Worm (Caenorhabditis elegans) whole organism, L2 larva: ENCODE data around the gene trpp-6.

Experiments used
- C34F6.9 ChIP-seq: fragments of 150-350 bp; optimal IDR thresholded peaks from 2 replicates; lab custom pipeline; 2014; ENCODE audit warnings: missing biosample characterization, missing genetic modification characterization
- F13H6.1 ChIP-seq: sonication (generic microtip); optimal IDR thresholded peaks from 2 replicates; lab custom pipeline; 2016; ENCODE audit warnings: missing genetic modification characterization, missing compliant biosample characterization
- R02D3.7 ChIP-seq: fragments of 150-350 bp; optimal IDR thresholded peaks from 2 replicates; lab custom pipeline; 2014; ENCODE audit warnings: missing biosample characterization, missing genetic modification characterization
- ZK546.5 ChIP-seq: sonication (generic microtip); optimal IDR thresholded peaks from 2 replicates; lab custom pipeline; 2017; ENCODE audit warnings: missing biosample characterization, missing genetic modification characterization
- alr-1 ChIP-seq: fragments of 150-350 bp; optimal IDR thresholded peaks from 2 replicates; lab custom pipeline; 2014; ENCODE audit warnings: missing biosample characterization, missing genetic modification characterization
- aly-2 ChIP-seq: fragments of 150-350 bp; optimal IDR thresholded peaks from 2 replicates; lab custom pipeline; 2014; ENCODE audit warnings: missing biosample characterization, missing genetic modification characterization
- ama-1 ChIP-seq: fragments of 150-350 bp; optimal IDR thresholded peaks from 2 replicates; lab custom pipeline; 2018; ENCODE audit warnings: inconsistent platforms
- ceh-16 ChIP-seq: fragments of 150-350 bp; optimal IDR thresholded peaks from 2 replicates; lab custom pipeline; 2014; ENCODE audit warnings: missing biosample characterization, missing genetic modification characterization
- ceh-82 ChIP-seq: fragments of 150-350 bp; optimal IDR thresholded peaks from 2 replicates; lab custom pipeline; 2014; ENCODE audit warnings: missing biosample characterization, missing genetic modification characterization
- crh-2 ChIP-seq: sonication (generic microtip); optimal IDR thresholded peaks from 2 replicates; lab custom pipeline; 2017; ENCODE audit warnings: missing biosample characterization, missing genetic modification characterization
- egl-27 ChIP-seq: sonication (generic microtip); optimal IDR thresholded peaks from 3 replicates; lab custom pipeline; 2017; ENCODE audit warnings: missing biosample characterization, missing genetic modification reagents, missing genetic modification characterization
- elt-1 ChIP-seq: fragments of 150-350 bp; optimal IDR thresholded peaks from 2 replicates; lab custom pipeline; 2014; ENCODE audit warnings: missing biosample characterization, missing genetic modification characterization
- elt-3 ChIP-seq: sonication (generic microtip); optimal IDR thresholded peaks from 2 replicates; lab custom pipeline; 2017; ENCODE audit warnings: missing biosample characterization, missing genetic modification characterization
- fos-1 ChIP-seq: fragments of 150-350 bp; optimal IDR thresholded peaks from 2 replicates; lab custom pipeline; 2014; ENCODE audit warnings: missing biosample characterization, missing genetic modification characterization
- gmeb-1 ChIP-seq: fragments of 150-350 bp; optimal IDR thresholded peaks from 2 replicates; lab custom pipeline; 2014; ENCODE audit warnings: missing biosample characterization, missing genetic modification characterization
- lin-11 ChIP-seq: fragments of 150-350 bp; sonication (generic microtip); optimal IDR thresholded peaks from 2 replicates; lab custom pipeline; 2014; ENCODE audit warnings: missing biosample characterization, missing genetic modification characterization, inconsistent platforms, mixed read lengths
- lin-13 ChIP-seq: fragments of 150-350 bp; optimal IDR thresholded peaks from 2 replicates; lab custom pipeline; 2014; ENCODE audit warnings: missing biosample characterization, missing genetic modification reagents, missing genetic modification characterization
- lin-39 ChIP-seq: fragments of 150-350 bp; optimal IDR thresholded peaks from 2 replicates; lab custom pipeline; 2014; ENCODE audit warnings: missing biosample characterization, missing genetic modification reagents, missing genetic modification characterization
- mab-5 ChIP-seq: fragments of 150-350 bp; optimal IDR thresholded peaks from 2 replicates; lab custom pipeline; 2014; ENCODE audit warnings: missing biosample characterization, missing genetic modification characterization
- mbf-1 ChIP-seq: sonication (generic microtip); optimal IDR thresholded peaks from 2 replicates; lab custom pipeline; 2017; ENCODE audit warnings: missing biosample characterization, missing genetic modification characterization
- mdl-1 ChIP-seq, 2 experiments: fragments of 150-350 bp in 1 of 2; sonication (generic microtip) in 1 of 2; optimal IDR thresholded peaks; 2 replicates each; lab custom pipeline; 2017; ENCODE audit warnings: missing biosample characterization in 2 of 2, missing genetic modification characterization in 2 of 2
- nhr-10 ChIP-seq: sonication (generic microtip); optimal IDR thresholded peaks from 2 replicates; lab custom pipeline; 2017; ENCODE audit warnings: missing biosample characterization, missing genetic modification characterization
- nhr-11 ChIP-seq: fragments of 150-350 bp; optimal IDR thresholded peaks from 2 replicates; lab custom pipeline; 2014; ENCODE audit warnings: missing biosample characterization, missing genetic modification characterization
- nhr-12 ChIP-seq: fragments of 150-350 bp; optimal IDR thresholded peaks from 2 replicates; lab custom pipeline; 2014; ENCODE audit warnings: missing biosample characterization, missing genetic modification characterization
- nhr-129 ChIP-seq: fragments of 150-350 bp; optimal IDR thresholded peaks from 2 replicates; lab custom pipeline; 2014; ENCODE audit warnings: missing biosample characterization, missing genetic modification characterization
- nhr-21 ChIP-seq: fragments of 150-350 bp; optimal IDR thresholded peaks from 2 replicates; lab custom pipeline; 2014; ENCODE audit warnings: missing biosample characterization, missing genetic modification characterization
- nhr-23 ChIP-seq: fragments of 150-350 bp; optimal IDR thresholded peaks from 2 replicates; lab custom pipeline; 2014; ENCODE audit warnings: missing biosample characterization, missing genetic modification reagents, missing genetic modification characterization
- nhr-237 ChIP-seq: fragments of 150-350 bp; optimal IDR thresholded peaks from 2 replicates; lab custom pipeline; 2014; ENCODE audit warnings: missing biosample characterization, missing genetic modification characterization
- nhr-25 ChIP-seq: fragments of 150-350 bp; sonication (generic microtip); optimal IDR thresholded peaks from 3 replicates; lab custom pipeline; 2014; ENCODE audit warnings: missing biosample characterization, missing genetic modification characterization
- nhr-6 ChIP-seq: fragments of 150-350 bp; optimal IDR thresholded peaks from 2 replicates; lab custom pipeline; 2014; ENCODE audit warnings: missing biosample characterization, missing genetic modification characterization
- peb-1 ChIP-seq: fragments of 150-350 bp; optimal IDR thresholded peaks from 2 replicates; lab custom pipeline; 2014; ENCODE audit warnings: missing biosample characterization, missing genetic modification characterization
- sem-4 ChIP-seq: fragments of 150-350 bp; optimal IDR thresholded peaks from 2 replicates; lab custom pipeline; 2014; ENCODE audit warnings: missing biosample characterization, missing genetic modification reagents, missing genetic modification characterization
- skn-1 ChIP-seq: sonication (generic microtip); optimal IDR thresholded peaks from 2 replicates; lab custom pipeline; 2017; ENCODE audit warnings: missing biosample characterization, missing genetic modification characterization
- sma-9 ChIP-seq, 2 experiments: fragments of 150-350 bp in 1 of 2; sonication (generic microtip) in 1 of 2; optimal IDR thresholded peaks; 2 replicates each; lab custom pipeline; 2014 to 2016; ENCODE audit warnings: missing genetic modification characterization in 2 of 2, mild to moderate bottlenecking in 1 of 2, missing biosample characterization in 1 of 2, missing compliant biosample characterization in 1 of 2, missing genetic modification reagents in 1 of 2, moderate library complexity in 1 of 2
- snpc-4 ChIP-seq: fragments of 150-350 bp; optimal IDR thresholded peaks from 2 replicates; lab custom pipeline; 2014; ENCODE audit warnings: missing biosample characterization, missing genetic modification characterization
- unc-39 ChIP-seq: fragments of 150-350 bp; optimal IDR thresholded peaks from 2 replicates; lab custom pipeline; 2014; ENCODE audit warnings: missing biosample characterization, missing genetic modification characterization
- unc-55 ChIP-seq: fragments of 150-350 bp; sonication (generic microtip); optimal IDR thresholded peaks from 3 replicates; lab custom pipeline; 2014; ENCODE audit warnings: missing biosample characterization, missing genetic modification reagents, missing genetic modification characterization
- unc-62 ChIP-seq: fragments of 150-350 bp; optimal IDR thresholded peaks from 2 replicates; lab custom pipeline; 2014; ENCODE audit warnings: missing biosample characterization, missing genetic modification reagents, missing genetic modification characterization
- zag-1 ChIP-seq: fragments of 150-350 bp; optimal IDR thresholded peaks from 2 replicates; lab custom pipeline; 2014; ENCODE audit warnings: missing biosample characterization, missing genetic modification characterization
- ztf-1 ChIP-seq: fragments of 200-800 bp; sonication (Bioruptor generic); conservative IDR thresholded peaks from 2 replicates; pipeline ENCODE4 v1.3.6; 2022; ENCODE audit warnings: missing genetic modification characterization, missing compliant biosample characterization
- ztf-11 ChIP-seq: sonication (generic microtip); optimal IDR thresholded peaks from 2 replicates; lab custom pipeline; 2017; ENCODE audit warnings: missing biosample characterization, missing genetic modification characterization
- ztf-4 ChIP-seq: fragments of 150-350 bp; optimal IDR thresholded peaks from 2 replicates; lab custom pipeline; 2014; ENCODE audit warnings: missing biosample characterization, missing genetic modification characterization

Gene trpp-6

DNA sequence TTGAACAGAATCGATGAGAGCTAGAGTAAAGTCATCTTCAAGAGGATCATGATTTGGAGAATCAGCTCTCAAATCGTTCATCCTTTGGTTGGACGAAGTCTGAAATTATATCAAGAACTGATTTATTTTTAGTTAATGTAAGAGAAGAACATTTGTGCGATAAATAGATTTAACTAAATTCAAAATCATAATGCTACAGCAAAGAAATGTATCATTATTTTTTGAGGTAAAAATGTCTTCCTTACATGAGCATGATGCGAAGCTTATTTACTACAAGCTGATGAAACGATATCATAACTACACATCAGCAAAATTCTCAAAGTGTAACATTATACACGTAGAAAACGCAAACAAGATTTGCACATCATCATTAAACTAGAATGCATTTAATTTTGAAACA is 29.3 kb upstream of the trpp-6 start, which contains the start of gene madf-4:
madf-4 (minus strand) TSS at position 101 of the 400 bp plus-strand sequence.
- TF ChIP-seq zag-1 (tag; lab: Kevin White, UChicago): no peak
- TF ChIP-seq ceh-16 (tag; lab: Kevin White, UChicago): no peak
- TF ChIP-seq alr-1 (tag; lab: Kevin White, UChicago): no peak
- no peak for TF ChIP-seq nhr-21

ce11 chrV:9962916-9963315 is 28.8 kb upstream of the trpp-6 start:
- no peak for TF ChIP-seq unc-39 (tag; lab: Kevin White, UChicago)
- TF ChIP-seq nhr-10: no peak
- TF ChIP-seq nhr-11 (tag; lab: Kevin White, UChicago): no peak
- no peak for TF ChIP-seq fos-1 (tag; lab: Kevin White, UChicago)
- TF ChIP-seq aly-2 (tag; lab: Kevin White, UChicago): no peak
- TF ChIP-seq nhr-237 (tag; lab: Kevin White, UChicago): no peak
- no peak for TF ChIP-seq ceh-82 (tag; lab: Kevin White, UChicago)
- TF ChIP-seq R02D3.7 (tag; lab: Kevin White, UChicago): no peak
- TF ChIP-seq C34F6.9 (tag; lab: Kevin White, UChicago): no peak
- TF ChIP-seq crh-2 (tag; lab: Kevin White, UChicago): no peak
- TF ChIP-seq ama-1 (lab: Kevin White, UChicago): no peak
- no peak for TF ChIP-seq snpc-4 (tag; lab: Kevin White, UChicago)
- no peak for TF ChIP-seq nhr-23 (tag; lab: Kevin White, UChicago)
- TF ChIP-seq lin-11 (tag; lab: Kevin White, UChicago): no peak

ce11 chrV:9964152-9964785 is 27.4 kb upstream of the trpp-6 start:
- TF ChIP-seq unc-55 (GFP tag; lab: Kevin White, UChicago) (peak; percentile 34), sem-4 (no peak)
- TF ChIP-seq, all 48 proteins: peak for 1

- no peak for TF ChIP-seq F13H6.1 (tag; lab: Kevin White, UChicago)
- TF ChIP-seq crh-2 (tag; lab: Kevin White, UChicago): no peak
- no peak for TF ChIP-seq sma-9 (GFP tag; optimal IDR thresholded peaks at IDR 0.05; lab: Kevin White, UChicago)
- no peak for TF ChIP-seq sma-9 (tag; optimal IDR thresholded peaks at IDR 0.05; lab: Kevin White, UChicago)
- no peak for TF ChIP-seq aly-2 (tag; lab: Kevin White, UChicago)
- no peak for TF ChIP-seq nhr-21
- no peak for TF ChIP-seq peb-1 (tag; lab: Kevin White, UChicago)
- TF ChIP-seq nhr-23 (tag; lab: Kevin White, UChicago): no peak
- no peak for TF ChIP-seq lin-13 (GFP tag; lab: Kevin White, UChicago)
- TF ChIP-seq nhr-10: no peak
- TF ChIP-seq sem-4: no peak
- no peak for TF ChIP-seq nhr-25
- TF ChIP-seq mab-5 (tag; lab: Kevin White, UChicago): no peak
- no peak for TF ChIP-seq skn-1
- no peak for TF ChIP-seq unc-39 (tag; lab: Kevin White, UChicago)
These were observed 25.8 kb upstream of the trpp-6 start for ce11 chrV:9965891-9966290.

ce11 chrV:9970119-9970518 is 21.6 kb upstream of the trpp-6 start:
- TF ChIP-seq C34F6.9 (tag; lab: Kevin White, UChicago): peak; percentile 41
- peak in 1 of 2 experiments; percentile 10 for TF ChIP-seq mdl-1 (tag; optimal IDR thresholded peaks at IDR 0.05; lab: Kevin White, UChicago)
- TF ChIP-seq egl-27 (tag; lab: Kevin White, UChicago): peak; percentile 40
- TF ChIP-seq unc-39 (tag; lab: Kevin White, UChicago): no peak
- peak; percentile 34 for TF ChIP-seq lin-11 (tag; lab: Kevin White, UChicago)
- peak; percentile 83 for TF ChIP-seq unc-55 (GFP tag; lab: Kevin White, UChicago)
- peak; percentile 61 for TF ChIP-seq crh-2 (tag; lab: Kevin White, UChicago)
- TF ChIP-seq nhr-21: peak; percentile 25
- no peak for TF ChIP-seq nhr-12 (tag; lab: Kevin White, UChicago)
- TF ChIP-seq ama-1 (lab: Kevin White, UChicago): no peak
- TF ChIP-seq nhr-10: no peak
- TF ChIP-seq gmeb-1 (tag; lab: Kevin White, UChicago): no peak
- TF ChIP-seq nhr-237 (tag; lab: Kevin White, UChicago): no peak
- no peak for TF ChIP-seq ceh-82 (tag; lab: Kevin White, UChicago)
- peak; percentile 30 for TF ChIP-seq snpc-4 (tag; lab: Kevin White, UChicago)
- TF ChIP-seq zag-1 (tag; lab: Kevin White, UChicago): peak; percentile 52
- peak; percentile 77 for TF ChIP-seq F13H6.1 (tag; lab: Kevin White, UChicago)
- TF ChIP-seq nhr-129 (tag; lab: Kevin White, UChicago): peak; percentile 81
- TF ChIP-seq elt-3: no peak
- TF ChIP-seq elt-1: no peak
- peak; percentile 28 for TF ChIP-seq nhr-6 (tag; lab: Kevin White, UChicago)
- TF ChIP-seq ZK546.5 (tag; lab: Kevin White, UChicago): no peak
- peak; percentile 40 for TF ChIP-seq ztf-4 (tag; lab: Kevin White, UChicago)
- TF ChIP-seq ztf-1 (GFP tag; lab: Robert Waterston, UW): no peak
- peak; percentile 24 for TF ChIP-seq ztf-11 (tag; lab: Kevin White, UChicago)
- no peak for TF ChIP-seq lin-39 (tag; lab: Kevin White, UChicago)
- TF ChIP-seq sma-9 (GFP tag; optimal IDR thresholded peaks at IDR 0.05; lab: Kevin White, UChicago): peak; percentile 80
- TF ChIP-seq sma-9 (tag; optimal IDR thresholded peaks at IDR 0.05; lab: Kevin White, UChicago): no peak
- no peak for TF ChIP-seq unc-62 (GFP tag; lab: Kevin White, UChicago)
- TF ChIP-seq ceh-16 (tag; lab: Kevin White, UChicago): peak; percentile 12
- no peak for TF ChIP-seq mbf-1 (tag; lab: Kevin White, UChicago)
- peak; percentile 38 for TF ChIP-seq nhr-11 (tag; lab: Kevin White, UChicago)
